Worm (Caenorhabditis elegans) whole organism, L4/young adult: Measurements from ENCODE around the gene ttx-3.

Experiments used
- W03F9.2 ChIP-seq: fragments of 150-350 bp; optimal IDR thresholded peaks from 2 replicates; lab custom pipeline; 2014; ENCODE audit warnings: missing biosample characterization, missing genetic modification characterization
- dao-5 ChIP-seq: sonication (generic microtip); optimal IDR thresholded peaks from 2 replicates; lab custom pipeline; 2016; ENCODE audit warnings: missing genotype, missing genetic modification characterization, moderate library complexity, missing compliant biosample characterization
- him-1 ChIP-seq: sonication (generic microtip); optimal IDR thresholded peaks from 2 replicates; lab custom pipeline; 2016; ENCODE audit warnings: missing genotype, missing genetic modification reagents, missing genetic modification characterization, missing compliant biosample characterization

- no peak for TF ChIP-seq him-1 (tag; lab: Kevin White, UChicago)
- no peak for TF ChIP-seq dao-5 (tag; lab: Kevin White, UChicago)
- no peak for TF ChIP-seq W03F9.2 (tag; lab: Kevin White, UChicago)
Observed at ce11 chrX:11725646-11726045, 43.5 kb downstream of the ttx-3 start.
